Fruit fly (Drosophila melanogaster) Kc167 (cell line): ENCODE measurements around the gene DIP-epsilon.

ENCODE experiments used
- h ChIP-seq: fragments of >200 bp; optimal IDR thresholded peaks from 3 replicates; lab custom pipeline; 2018; ENCODE audit warnings: missing external identifiers
- insv ChIP-seq: fragments of >200 bp; optimal IDR thresholded peaks from 3 replicates; lab custom pipeline; 2018; ENCODE audit warnings: missing external identifiers
- psq ChIP-seq: fragments of >200 bp; optimal IDR thresholded peaks from 2 replicates; lab custom pipeline; 2017; ENCODE audit warnings: missing external identifiers
- ttk ChIP-seq: sonication (Bioruptor generic); optimal IDR thresholded peaks from 2 replicates; lab custom pipeline; 2017; ENCODE audit warnings: missing external identifiers

DNA sequence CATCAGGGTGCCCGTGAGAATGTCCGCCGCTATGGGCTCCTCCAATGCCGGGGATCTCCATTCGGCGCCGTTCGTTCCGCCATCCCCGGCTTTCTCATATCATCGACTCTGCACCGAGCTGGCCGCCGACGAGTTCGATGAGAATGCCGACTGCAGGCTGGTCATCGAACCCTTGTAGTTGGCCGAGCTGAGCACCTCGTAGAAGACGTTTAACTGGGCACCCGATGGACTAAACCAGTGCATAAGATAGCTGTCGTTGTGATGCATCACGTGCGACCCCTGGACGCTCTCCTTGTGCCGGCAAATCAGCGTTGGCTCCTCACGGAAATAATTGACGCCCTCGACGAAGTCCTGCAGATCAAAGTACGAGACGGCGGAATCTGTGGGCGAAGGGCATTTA is 38.6 kb upstream of the DIP-epsilon start:
- TF ChIP-seq h, result no peak
- no peak for TF ChIP-seq psq (lab: Kevin White, UChicago)
- TF ChIP-seq ttk, result no peak
- no peak for TF ChIP-seq insv (lab: Kevin White, UChicago)
